Fruit fly (Drosophila melanogaster) whole organism, embryonic: ENCODE data around the gene CG1632.

Experiments used
- BEAF-32 ChIP-seq: fragments of 200-800 bp; sonication (Bioruptor generic); optimal IDR thresholded peaks from 3 replicates; lab custom pipeline; 2017; ENCODE audit warnings: missing biosample characterization, missing genetic modification characterization, mild to moderate bottlenecking, moderate library complexity, missing genetic modification reagents
- CG10979 ChIP-seq: fragments of 200-800 bp; sonication (Bioruptor generic); optimal IDR thresholded peaks from 2 replicates; lab custom pipeline; 2018; ENCODE audit warnings: missing biosample characterization, mild to moderate bottlenecking, missing genetic modification characterization, moderate library complexity
- CG11504 ChIP-seq: fragments of 200-800 bp; sonication (Bioruptor generic); optimal IDR thresholded peaks from 3 replicates; lab custom pipeline; 2019; ENCODE audit warnings: missing biosample characterization, mild to moderate bottlenecking, missing genetic modification characterization, moderate library complexity
- CG12744 ChIP-seq: fragments of 200-800 bp; sonication (Bioruptor generic); optimal IDR thresholded peaks from 2 replicates; lab custom pipeline; 2016; ENCODE audit warnings: missing biosample characterization, missing genetic modification characterization
- CG14050 ChIP-seq: fragments of 200-800 bp; sonication (Bioruptor generic); IDR thresholded peaks from 3 replicates; pipeline ENCODE4 v1.3.6; 2022; ENCODE audit warnings: missing biosample characterization, missing genetic modification characterization
- CG15601 ChIP-seq: fragments of 200-800 bp; sonication (Bioruptor generic); optimal IDR thresholded peaks from 3 replicates; lab custom pipeline; 2019; ENCODE audit warnings: missing biosample characterization, mild to moderate bottlenecking, missing genetic modification characterization, moderate library complexity
- CG17186 ChIP-seq: fragments of 200-800 bp; sonication (Bioruptor generic); optimal IDR thresholded peaks from 3 replicates; lab custom pipeline; 2017; ENCODE audit warnings: missing biosample characterization, missing genetic modification reagents, missing genetic modification characterization
- CG17568 ChIP-seq: fragments of 200-800 bp; sonication (Bioruptor generic); optimal IDR thresholded peaks from 2 replicates; lab custom pipeline; 2018; ENCODE audit warnings: missing biosample characterization, mild to moderate bottlenecking, missing genetic modification characterization, moderate library complexity
- CG30020 ChIP-seq: fragments of 200-800 bp; optimal IDR thresholded peaks from 2 replicates; lab custom pipeline; 2019; ENCODE audit warnings: missing biosample characterization, mild to moderate bottlenecking, missing genetic modification characterization, moderate library complexity
- CG3726 ChIP-seq: fragments of 200-800 bp; sonication (Bioruptor generic); IDR thresholded peaks from 3 replicates; pipeline ENCODE4, ENCODE4 v1.3.6; 2022; ENCODE audit warnings: missing biosample characterization, missing genetic modification characterization
- CG4282 ChIP-seq: fragments of 200-800 bp; sonication (Bioruptor generic); optimal IDR thresholded peaks from 2 replicates; lab custom pipeline; 2016; ENCODE audit warnings: missing biosample characterization, missing genetic modification characterization
- CG6683 ChIP-seq: fragments of 200-800 bp; sonication (Bioruptor generic); optimal IDR thresholded peaks from 2 replicates; lab custom pipeline; 2017; ENCODE audit warnings: missing biosample characterization, mild to moderate bottlenecking, missing genetic modification characterization, missing genetic modification reagents
- CG6689 ChIP-seq: fragments of 200-800 bp; sonication (Bioruptor generic); IDR thresholded peaks from 2 replicates; pipeline ENCODE4 v1.3.6; 2022; ENCODE audit warnings: missing biosample characterization, missing genetic modification characterization
- CG6854 ChIP-seq: fragments of 200-800 bp; sonication (Bioruptor generic); optimal IDR thresholded peaks from 3 replicates; lab custom pipeline; 2017; ENCODE audit warnings: missing biosample characterization, mild to moderate bottlenecking, missing genetic modification characterization
- CG8388 ChIP-seq: fragments of 200-800 bp; sonication (Bioruptor generic); optimal IDR thresholded peaks from 2 replicates; lab custom pipeline; 2019; ENCODE audit warnings: missing biosample characterization, mild to moderate bottlenecking, missing genetic modification characterization, moderate library complexity
- CG8478 ChIP-seq: fragments of >200 bp; optimal IDR thresholded peaks from 2 replicates; lab custom pipeline; 2018
- CG8765 ChIP-seq: fragments of 200-800 bp; sonication (Bioruptor generic); IDR thresholded peaks from 2 replicates; pipeline ENCODE4 v1.3.6; 2022; ENCODE audit warnings: missing biosample characterization, missing genetic modification characterization
- CG9609 ChIP-seq: fragments of 200-800 bp; sonication (Bioruptor generic); optimal IDR thresholded peaks from 3 replicates; lab custom pipeline; 2016; ENCODE audit warnings: missing biosample characterization, missing genetic modification characterization
- Dek ChIP-seq: fragments of 200-800 bp; sonication (Bioruptor generic); optimal IDR thresholded peaks from 3 replicates; lab custom pipeline; 2019; ENCODE audit warnings: missing biosample characterization, mild to moderate bottlenecking, missing genetic modification characterization, moderate library complexity
- Doc2 ChIP-seq: fragments of 200-800 bp; sonication (Bioruptor generic); IDR thresholded peaks from 2 replicates; pipeline ENCODE4 v1.3.6; 2022; ENCODE audit warnings: missing biosample characterization, missing genetic modification characterization
- Eip74EF ChIP-seq, 2 experiments: fragments of 200-800 bp in 1 of 2; fragments of >200 bp in 1 of 2; sonication (Bioruptor generic) in 1 of 2; optimal IDR thresholded peaks; 2 replicates each; lab custom pipeline; 2017 to 2019; ENCODE audit warnings: missing biosample characterization in 2 of 2, missing genetic modification characterization in 2 of 2, mild to moderate bottlenecking in 1 of 2, moderate library complexity in 1 of 2
- Elba2 ChIP-seq: fragments of 200-800 bp; sonication (Bioruptor generic); optimal IDR thresholded peaks from 3 replicates; lab custom pipeline; 2016; ENCODE audit warnings: missing biosample characterization, missing genetic modification characterization
- Hmr ChIP-seq: fragments of 200-800 bp; sonication (Bioruptor generic); optimal IDR thresholded peaks from 3 replicates; lab custom pipeline; 2017; ENCODE audit warnings: mild to moderate bottlenecking, missing biosample characterization, missing genetic modification reagents, missing genetic modification characterization
- Hr39 ChIP-seq: fragments of >200 bp; optimal IDR thresholded peaks from 2 replicates; lab custom pipeline; 2017
- MBD-R2 ChIP-seq: fragments of 200-800 bp; sonication (Bioruptor generic); IDR thresholded peaks from 2 replicates; pipeline ENCODE4 v1.3.6; 2022; ENCODE audit warnings: missing biosample characterization, missing genetic modification characterization
- NC2β ChIP-seq: fragments of 200-800 bp; sonication (Bioruptor generic); optimal IDR thresholded peaks from 2 replicates; lab custom pipeline; 2016; ENCODE audit warnings: missing biosample characterization, missing genetic modification characterization
- Nf-YB ChIP-seq: fragments of 200-800 bp; sonication (Bioruptor generic); optimal IDR thresholded peaks from 3 replicates; lab custom pipeline; 2019; ENCODE audit warnings: missing biosample characterization, mild to moderate bottlenecking, missing genetic modification characterization, moderate library complexity
- Taf1 ChIP-seq: fragments of 200-800 bp; sonication (Bioruptor generic); IDR thresholded peaks from 2 replicates; pipeline ENCODE4 v1.3.6; 2022; ENCODE audit warnings: missing biosample characterization, missing genetic modification characterization
- Xrp1 ChIP-seq: fragments of 200-800 bp; sonication (Bioruptor generic); IDR thresholded peaks from 2 replicates; pipeline ENCODE4 v1.3.6; 2022; ENCODE audit warnings: missing biosample characterization, missing genetic modification characterization
- ac ChIP-seq: fragments of 200-800 bp; sonication (Bioruptor generic); optimal IDR thresholded peaks from 3 replicates; lab custom pipeline; 2017; ENCODE audit warnings: missing biosample characterization, mild to moderate bottlenecking, missing genetic modification characterization
- aop ChIP-seq: fragments of 200-800 bp; sonication (Bioruptor generic); IDR thresholded peaks from 2 replicates; pipeline ENCODE4 v1.3.6; 2022; ENCODE audit warnings: missing biosample characterization, missing genetic modification characterization
- ase ChIP-seq: fragments of 200-800 bp; sonication (Bioruptor generic); IDR thresholded peaks from 3 replicates; pipeline ENCODE4 v1.3.6; 2022; ENCODE audit warnings: missing biosample characterization, missing genetic modification characterization
- bab2 ChIP-seq: fragments of 200-800 bp; sonication (Bioruptor generic); optimal IDR thresholded peaks from 2 replicates; lab custom pipeline; 2016; ENCODE audit warnings: missing biosample characterization, missing genetic modification characterization
- bowl ChIP-seq: fragments of 200-800 bp; sonication (Bioruptor generic); IDR thresholded peaks from 2 replicates; pipeline ENCODE4 v1.3.6; 2022; ENCODE audit warnings: missing biosample characterization, missing genetic modification characterization
- cwo ChIP-seq: fragments of 200-800 bp; sonication (Bioruptor generic); optimal IDR thresholded peaks from 3 replicates; lab custom pipeline; 2017; ENCODE audit warnings: missing biosample characterization, missing genetic modification characterization, mild to moderate bottlenecking, moderate library complexity, missing genetic modification reagents
- dati ChIP-seq: fragments of 200-800 bp; sonication (Bioruptor generic); IDR thresholded peaks from 2 replicates; pipeline ENCODE4 v1.3.6; 2022; ENCODE audit warnings: missing biosample characterization, missing genetic modification characterization
- disco-r ChIP-seq: fragments of 200-800 bp; sonication (Bioruptor generic); optimal IDR thresholded peaks from 2 replicates; lab custom pipeline; 2016; ENCODE audit warnings: missing biosample characterization, missing genetic modification characterization
- fd3F ChIP-seq: fragments of 200-800 bp; sonication (Bioruptor generic); optimal IDR thresholded peaks from 2 replicates; lab custom pipeline; 2018; ENCODE audit warnings: missing biosample characterization, mild to moderate bottlenecking, missing genetic modification characterization, moderate library complexity
- fu2 ChIP-seq: fragments of 200-800 bp; sonication (Bioruptor generic); optimal IDR thresholded peaks from 2 replicates; lab custom pipeline; 2016; ENCODE audit warnings: missing biosample characterization, missing genetic modification characterization
- ken ChIP-seq: fragments of 200-800 bp; sonication (Bioruptor generic); IDR thresholded peaks from 3 replicates; pipeline ENCODE4 v1.3.6; 2022; ENCODE audit warnings: missing biosample characterization, missing genetic modification characterization
- nerfin-1 ChIP-seq: fragments of 200-800 bp; sonication (Bioruptor generic); optimal IDR thresholded peaks from 3 replicates; lab custom pipeline; 2019; ENCODE audit warnings: missing biosample characterization, mild to moderate bottlenecking, missing genetic modification characterization, moderate library complexity
- p53 ChIP-seq: fragments of 200-800 bp; sonication (Bioruptor generic); optimal IDR thresholded peaks from 2 replicates; lab custom pipeline; 2016; ENCODE audit warnings: missing biosample characterization, missing genetic modification characterization
- psq ChIP-seq: fragments of 200-800 bp; sonication (Bioruptor generic); optimal IDR thresholded peaks from 2 replicates; lab custom pipeline; 2017; ENCODE audit warnings: missing biosample characterization, missing genetic modification characterization
- repo ChIP-seq: fragments of 200-800 bp; sonication (Bioruptor generic); optimal IDR thresholded peaks from 2 replicates; lab custom pipeline; 2016; ENCODE audit warnings: missing biosample characterization, missing genetic modification characterization
- row ChIP-seq: fragments of 200-800 bp; sonication (Bioruptor generic); IDR thresholded peaks from 3 replicates; pipeline ENCODE4 v1.3.6; 2022; ENCODE audit warnings: missing biosample characterization, missing genetic modification characterization
- run ChIP-seq: fragments of 200-800 bp; sonication (Bioruptor generic); optimal IDR thresholded peaks from 3 replicates; lab custom pipeline; 2018; ENCODE audit warnings: missing biosample characterization, mild to moderate bottlenecking, missing genetic modification characterization
- sens-2 ChIP-seq: fragments of 200-800 bp; sonication (Bioruptor generic); IDR thresholded peaks from 2 replicates; pipeline ENCODE4 v1.3.6; 2022; ENCODE audit warnings: missing biosample characterization, missing genetic modification characterization
- sug ChIP-seq: fragments of 200-800 bp; optimal IDR thresholded peaks from 2 replicates; lab custom pipeline; 2019; ENCODE audit warnings: missing biosample characterization, mild to moderate bottlenecking, missing genetic modification characterization, moderate library complexity
- zen2 ChIP-seq: fragments of 200-800 bp; sonication (Bioruptor generic); IDR thresholded peaks from 3 replicates; pipeline ENCODE4 v1.3.6; 2022; ENCODE audit warnings: missing biosample characterization, missing genetic modification characterization; ENCODE audit not compliant: partially characterized antibody
- zf30C ChIP-seq: fragments of 200-800 bp; sonication (Bioruptor generic); optimal IDR thresholded peaks from 3 replicates; lab custom pipeline; 2018; ENCODE audit warnings: missing biosample characterization, mild to moderate bottlenecking, missing genetic modification characterization

Gene CG1632

dm6 chrX:8229918-8230699, 22.4 kb upstream of the CG1632 start (continued):
- TF ChIP-seq CG17568 (peak; percentile 69), Nf-YB (GFP tag; lab: Kevin White, UChicago) (peak; percentile 15), CG14050 (GFP tag; lab: Robert Waterston, UW) (0 out of 3 replicates have a peak, but pooled peaks have one; percentile 11), Hmr (peak; percentile 73), bab2 (peak; percentile 61), repo (peak; percentile 26), fd3F (GFP tag; lab: Kevin White, UChicago) (no peak), ken (GFP tag; lab: Robert Waterston, UW) (no peak), disco-r (GFP tag; lab: Kevin White, UChicago) (peak; percentile 43), CG11504 (tag; lab: Kevin White, UChicago) (peak; percentile 34), CG30020 (tag; lab: Kevin White, UChicago) (no peak), dati (no peak), CG15601 (peak; percentile 77), BEAF-32 (no peak), CG8478 (lab: Kevin White, UChicago) (no peak), CG6854 (GFP tag; lab: Kevin White, UChicago) (peak; percentile 68), psq (GFP tag; lab: Kevin White, UChicago) (no peak), sug (tag; lab: Kevin White, UChicago) (peak; percentile 42), run (tag; lab: Kevin White, UChicago) (peak; percentile 23), nerfin-1 (tag; lab: Kevin White, UChicago) (peak; percentile 55), CG4282 (no peak), aop (GFP tag; lab: Robert Waterston, UW) (no peak), Taf1 (GFP tag; lab: Robert Waterston, UW) (no peak), CG10979 (peak; percentile 18), bowl (GFP tag; lab: Robert Waterston, UW) (no peak), sens-2 (GFP tag; lab: Robert Waterston, UW) (0 out of 2 replicates have a peak, but pooled peaks have one; percentile 30), CG3726 (GFP tag; lab: Robert Waterston, UW) (no peak), CG17186 (GFP tag; lab: Kevin White, UChicago) (peak; percentile 27), Doc2 (GFP tag; lab: Robert Waterston, UW) (no peak), CG8388 (GFP tag; lab: Kevin White, UChicago) (peak; percentile 20), p53 (peak; percentile 13), Xrp1 (peak; percentile 71), Dek (tag; lab: Kevin White, UChicago) (no peak), cwo (GFP tag; lab: Kevin White, UChicago) (peak; percentile 10), zf30C (GFP tag; lab: Kevin White, UChicago) (no peak), zen2 (GFP tag; lab: Robert Waterston, UW) (no peak), ase (GFP tag; lab: Robert Waterston, UW) (0 out of 3 replicates have a peak, but pooled peaks have one; percentile 22), CG6689 (GFP tag; lab: Robert Waterston, UW) (0 out of 2 replicates have a peak, but pooled peaks have one; percentile 39), CG6683 (GFP tag; lab: Kevin White, UChicago) (peak; percentile 55), fu2 (GFP tag; lab: Kevin White, UChicago) (no peak), row (no peak), CG9609 (peak; percentile 21), Eip74EF (GFP tag; optimal IDR thresholded peaks at IDR 0.05; lab: Kevin White, UChicago) (no peak), NC2β (GFP tag; lab: Kevin White, UChicago) (peak; percentile 18), CG8765 (GFP tag; lab: Robert Waterston, UW) (no peak), MBD-R2 (GFP tag; lab: Robert Waterston, UW) (no peak), Hr39 (lab: Kevin White, UChicago) (peak; percentile 20), Elba2 (GFP tag; lab: Kevin White, UChicago) (no peak), CG12744 (GFP tag; lab: Kevin White, UChicago) (peak; percentile 8), ac (peak; percentile 64)
